Fruit fly (Drosophila melanogaster): ENCODE data around the gene Arpc4.

dm6 chr2L:6087685-6088084 lies 37.2 kb upstream of the Arpc4 start:
- no peak for TF ChIP-seq CG8478 (optimal IDR thresholded peaks at IDR 0.05)
- no peak for TF ChIP-seq CTCF (optimal IDR thresholded peaks at IDR 0.05)

Measured in S2 (cell line).